Worm (Caenorhabditis elegans): ENCODE measurements around the gene W07G4.1.
A peak's percentile ranks its signal among the peaks of the same experiment; 100 is the strongest.

Gene W07G4.1

DNA sequence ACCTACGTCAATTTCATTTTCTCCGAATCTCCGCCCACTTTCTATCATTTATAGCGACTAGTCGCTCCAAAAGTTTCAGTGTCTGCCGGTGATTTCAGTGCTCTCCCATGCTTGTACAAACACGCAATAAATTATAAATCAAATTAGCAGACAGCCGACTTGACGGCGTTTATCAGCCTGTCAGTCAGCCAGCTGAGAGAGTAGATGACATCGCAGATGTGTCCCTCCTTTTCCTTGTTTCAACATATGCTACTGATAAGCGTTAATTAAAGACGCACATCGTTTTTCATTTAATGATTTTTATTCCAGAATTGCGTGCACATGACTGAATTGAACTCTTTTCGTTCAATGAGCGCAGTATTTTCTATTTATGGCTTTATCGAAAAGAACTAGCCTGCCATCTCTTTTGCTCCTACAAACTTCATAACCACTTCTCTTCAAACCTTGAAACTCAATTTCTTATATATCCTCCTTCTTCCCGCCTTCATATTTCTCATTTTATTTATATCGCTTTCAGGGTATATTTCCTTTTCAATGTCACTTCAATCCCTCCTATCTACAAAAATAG lies 10.0 kb downstream of the W07G4.1 start, which contains the start of gene lap-2 (continued):
- TF ChIP-seq daf-16 (GFP tag; optimal IDR thresholded peaks at IDR 0.05) (peak in 1 of 2 experiments; percentile 47), daf-16 (tag; optimal IDR thresholded peaks at IDR 0.05) (peak; percentile 52), vab-7 (GFP tag; IDR thresholded peaks at IDR 0.05) (no peak), zfp-2 (tag; optimal IDR thresholded peaks at IDR 0.05) (no peak), lin-1 (GFP tag; IDR thresholded peaks at IDR 0.05) (no peak), lin-15B (tag; optimal IDR thresholded peaks at IDR 0.05) (no peak), nhr-10 (tag; optimal IDR thresholded peaks at IDR 0.05) (no peak), php-3 (GFP tag; IDR thresholded peaks at IDR 0.05) (peak; percentile 97), nhr-28 (tag; optimal IDR thresholded peaks at IDR 0.05) (peak; percentile 68), hmg-1.1 (GFP tag; IDR thresholded peaks at IDR 0.05) (no peak), hif-1 (tag; optimal IDR thresholded peaks at IDR 0.05) (peak in 1 of 2 experiments; percentile 32), daf-12 (tag; optimal IDR thresholded peaks at IDR 0.05) (no peak), duxl-1 (tag; optimal IDR thresholded peaks at IDR 0.05; ENCODE audit: poor library complexity) (no peak), D1046.2 (GFP tag; IDR thresholded peaks at IDR 0.05) (no peak), mdt-29 (GFP tag; IDR thresholded peaks at IDR 0.05) (0 out of 2 replicates have a peak, but pooled peaks have one; percentile 44), nhr-11 (tag; optimal IDR thresholded peaks at IDR 0.05) (no peak), hlh-30 (tag; optimal IDR thresholded peaks at IDR 0.05; ENCODE audit: insufficient read depth) (peak; percentile 39), mxl-3 (GFP tag; optimal IDR thresholded peaks at IDR 0.05) (peak; percentile 68), Y105C5A.15 (GFP tag; IDR thresholded peaks at IDR 0.05) (no peak), nhr-102 (tag; optimal IDR thresholded peaks at IDR 0.05) (peak; percentile 75), jun-1 (tag; optimal IDR thresholded peaks at IDR 0.05) (no peak), ZK546.5 (tag; optimal IDR thresholded peaks at IDR 0.05) (no peak), ZK337.2 (GFP tag; IDR thresholded peaks at IDR 0.05) (no peak), aly-2 (tag; optimal IDR thresholded peaks at IDR 0.05) (no peak), snpc-4 (tag; optimal IDR thresholded peaks at IDR 0.05) (no peak), F37D6.2 (tag; optimal IDR thresholded peaks at IDR 0.05) (no peak), dmd-6 (GFP tag; IDR thresholded peaks at IDR 0.05) (peak; percentile 98), nhr-6 (tag; optimal IDR thresholded peaks at IDR 0.05) (peak; percentile 23), rbr-2 (tag; optimal IDR thresholded peaks at IDR 0.05) (no peak), zip-11 (GFP tag; IDR thresholded peaks at IDR 0.05) (no peak), tag-97 (GFP tag; IDR thresholded peaks at IDR 0.05) (no peak), ceh-32 (tag; optimal IDR thresholded peaks at IDR 0.05; ENCODE audit: poor library complexity) (no peak), daf-8 (GFP tag; IDR thresholded peaks at IDR 0.05) (no peak), pqm-1 (tag; optimal IDR thresholded peaks at IDR 0.05) (peak; percentile 63), R02D3.7 (tag; optimal IDR thresholded peaks at IDR 0.05) (no peak), spr-3 (GFP tag; optimal IDR thresholded peaks at IDR 0.05) (no peak), sdz-12 (GFP tag; optimal IDR thresholded peaks at IDR 0.05) (no peak), dmd-9 (GFP tag; IDR thresholded peaks at IDR 0.05) (no peak), attf-4 (tag; optimal IDR thresholded peaks at IDR 0.05) (no peak), nhr-25 (tag; optimal IDR thresholded peaks at IDR 0.05; ENCODE audit: borderline replicate concordance, insufficient read depth) (no peak), ama-1 (optimal IDR thresholded peaks at IDR 0.05) (no peak), hlh-11 (tag; optimal IDR thresholded peaks at IDR 0.05) (peak; percentile 90), F10B5.3 (tag; optimal IDR thresholded peaks at IDR 0.05) (no peak), ztf-7 (tag; optimal IDR thresholded peaks at IDR 0.05) (no peak), fkh-10 (GFP tag; optimal IDR thresholded peaks at IDR 0.05) (no peak), pha-4 (GFP tag; IDR thresholded peaks at IDR 0.05) (no peak; the same call in 1 of the 2 replicates), pha-4 (tag; optimal IDR thresholded peaks at IDR 0.05) (no peak), saeg-2 (GFP tag; IDR thresholded peaks at IDR 0.05) (no peak), lsy-2 (tag; optimal IDR thresholded peaks at IDR 0.05) (peak in 1 of 2 experiments; percentile 13), dmd-8 (GFP tag; IDR thresholded peaks at IDR 0.05) (no peak), nhr-77 (tag; optimal IDR thresholded peaks at IDR 0.05) (peak; percentile 54), set-16 (GFP tag; IDR thresholded peaks at IDR 0.05) (no peak)
